Worm (Caenorhabditis elegans) whole organism, L4 larva: Measurements from ENCODE around the gene ttr-51.

Source experiments
- T26A8.4 ChIP-seq: fragments of 200-800 bp; sonication (Bioruptor generic); IDR thresholded peaks from 2 replicates; pipeline ENCODE4 v1.3.6; 2022; ENCODE audit warnings: missing genetic modification characterization, missing compliant biosample characterization
- ceh-28 ChIP-seq: fragments of 150-350 bp; optimal IDR thresholded peaks from 2 replicates; lab custom pipeline; 2014; ENCODE audit warnings: missing biosample characterization, missing genetic modification reagents, missing genetic modification characterization
- egl-27 ChIP-seq: sonication (generic microtip); optimal IDR thresholded peaks from 3 replicates; lab custom pipeline; 2017; ENCODE audit warnings: missing biosample characterization, missing genetic modification reagents, missing genetic modification characterization
- egl-43 ChIP-seq: fragments of 200-800 bp; sonication (Bioruptor generic); IDR thresholded peaks from 2 replicates; pipeline ENCODE4 v1.3.6; 2022; ENCODE audit warnings: missing genetic modification reagents, missing genetic modification characterization, missing compliant biosample characterization
- nhr-77 ChIP-seq: fragments of 150-350 bp; optimal IDR thresholded peaks from 2 replicates; lab custom pipeline; 2014; ENCODE audit warnings: missing biosample characterization, missing genetic modification characterization
- php-3 ChIP-seq: fragments of 200-800 bp; sonication (Bioruptor generic); IDR thresholded peaks from 2 replicates; pipeline ENCODE4 v1.3.6; 2022; ENCODE audit warnings: missing genetic modification reagents, missing genetic modification characterization, missing compliant biosample characterization
- pqm-1 ChIP-seq: sonication (generic microtip); optimal IDR thresholded peaks from 2 replicates; lab custom pipeline; 2017; ENCODE audit warnings: missing biosample characterization, missing genetic modification characterization
- snpc-4 ChIP-seq: fragments of 150-350 bp; optimal IDR thresholded peaks from 2 replicates; lab custom pipeline; 2014; ENCODE audit warnings: missing biosample characterization, missing genetic modification characterization
- unc-39 ChIP-seq: sonication (generic microtip); optimal IDR thresholded peaks from 2 replicates; lab custom pipeline; 2017; ENCODE audit warnings: missing biosample characterization, missing genetic modification characterization
- vab-7 ChIP-seq: fragments of 200-800 bp; sonication (Bioruptor generic); IDR thresholded peaks from 2 replicates; pipeline ENCODE4 v1.3.6; 2022; ENCODE audit warnings: missing genetic modification reagents, missing genetic modification characterization, missing compliant biosample characterization

ce11 chrIV:13268385-13268784 is 16.3 kb upstream of the ttr-51 start:
- TF ChIP-seq T26A8.4 (GFP tag; lab: Robert Waterston, UW) = no peak
- no peak for TF ChIP-seq unc-39 (tag; lab: Kevin White, UChicago)
- no peak for TF ChIP-seq snpc-4
- TF ChIP-seq php-3 (GFP tag; lab: Robert Waterston, UW) = no peak
- no peak for TF ChIP-seq vab-7 (GFP tag; lab: Robert Waterston, UW)
- TF ChIP-seq pqm-1 (tag; lab: Kevin White, UChicago) = no peak
- no peak for TF ChIP-seq nhr-77
- no peak for TF ChIP-seq egl-27 (tag; lab: Kevin White, UChicago)
- no peak for TF ChIP-seq ceh-28 (tag; lab: Kevin White, UChicago)
- no peak for TF ChIP-seq egl-43 (GFP tag; lab: Robert Waterston, UW)
